Fruit fly (Drosophila melanogaster) whole organism, embryonic: ENCODE results near the gene CG5644.

Experiments used
- Antp ChIP-seq: fragments of 200-800 bp; sonication (Bioruptor generic); optimal IDR thresholded peaks from 3 replicates; lab custom pipeline; 2016; ENCODE audit warnings: missing biosample characterization, missing genetic modification characterization
- Atf6 ChIP-seq: fragments of 200-800 bp; sonication (Bioruptor generic); IDR thresholded peaks from 2 replicates; pipeline ENCODE4 v1.3.6; 2022; ENCODE audit warnings: missing biosample characterization, missing genetic modification characterization
- Bgb ChIP-seq: fragments of 200-800 bp; sonication (Bioruptor generic); IDR thresholded peaks from 2 replicates; pipeline ENCODE4 v1.3.6; 2022; ENCODE audit warnings: missing biosample characterization, missing genetic modification characterization; ENCODE audit not compliant: partially characterized antibody
- Bteb2 ChIP-seq: fragments of 200-800 bp; sonication (Bioruptor generic); optimal IDR thresholded peaks from 2 replicates; lab custom pipeline; 2016; ENCODE audit warnings: missing biosample characterization, missing genetic modification characterization
- CG10543 ChIP-seq: fragments of 200-800 bp; sonication (Bioruptor generic); optimal IDR thresholded peaks from 3 replicates; lab custom pipeline; 2017; ENCODE audit warnings: missing biosample characterization, mild to moderate bottlenecking, missing genetic modification characterization, moderate library complexity
- CG11696 ChIP-seq: fragments of 200-800 bp; sonication (Bioruptor generic); IDR thresholded peaks from 2 replicates; pipeline ENCODE4 v1.3.6; 2022; ENCODE audit warnings: missing biosample characterization, missing genetic modification characterization
- CG11723 ChIP-seq: fragments of 200-800 bp; sonication (Bioruptor generic); optimal IDR thresholded peaks from 2 replicates; lab custom pipeline; 2017; ENCODE audit warnings: missing biosample characterization, mild to moderate bottlenecking, missing genetic modification characterization
- CG15514 ChIP-seq: fragments of 200-800 bp; sonication (Bioruptor generic); optimal IDR thresholded peaks from 3 replicates; lab custom pipeline; 2017; ENCODE audit warnings: missing biosample characterization, missing genetic modification characterization, mild to moderate bottlenecking, moderate library complexity, missing genetic modification reagents
- CG1603 ChIP-seq: fragments of 200-800 bp; sonication (Bioruptor generic); optimal IDR thresholded peaks from 2 replicates; lab custom pipeline; 2019; ENCODE audit warnings: missing biosample characterization, mild to moderate bottlenecking, missing genetic modification characterization, moderate library complexity
- CG18011 ChIP-seq: fragments of 200-800 bp; sonication (Bioruptor generic); optimal IDR thresholded peaks from 2 replicates; lab custom pipeline; 2017; ENCODE audit warnings: missing biosample characterization, missing genetic modification characterization, mild to moderate bottlenecking, moderate library complexity, missing genotype
- CG2678 ChIP-seq: fragments of 200-800 bp; sonication (Bioruptor generic); optimal IDR thresholded peaks from 3 replicates; lab custom pipeline; 2019; ENCODE audit warnings: missing biosample characterization, mild to moderate bottlenecking, missing genetic modification characterization, moderate library complexity
- CG3163 ChIP-seq: fragments of 200-800 bp; sonication (Bioruptor generic); optimal IDR thresholded peaks from 3 replicates; lab custom pipeline; 2016; ENCODE audit warnings: missing biosample characterization, missing genetic modification characterization
- CG4360 ChIP-seq: fragments of 200-800 bp; sonication (Bioruptor generic); IDR thresholded peaks from 2 replicates; pipeline ENCODE4 v1.3.6; 2022; ENCODE audit warnings: missing biosample characterization, missing genetic modification characterization
- CG6791 ChIP-seq: fragments of 200-800 bp; sonication (Bioruptor generic); IDR thresholded peaks from 3 replicates; pipeline ENCODE4 v1.3.6; 2022; ENCODE audit warnings: missing biosample characterization, missing genetic modification characterization; ENCODE audit not compliant: partially characterized antibody
- CG9727 ChIP-seq: fragments of 200-800 bp; sonication (Bioruptor generic); optimal IDR thresholded peaks from 3 replicates; lab custom pipeline; 2017; ENCODE audit warnings: missing biosample characterization, mild to moderate bottlenecking, missing genetic modification characterization
- CrebB ChIP-seq: fragments of 200-800 bp; sonication (Bioruptor generic); optimal IDR thresholded peaks from 3 replicates; lab custom pipeline; 2018; ENCODE audit warnings: missing biosample characterization, mild to moderate bottlenecking, missing genetic modification characterization
- Deaf1 ChIP-seq: fragments of 200-800 bp; optimal IDR thresholded peaks from 3 replicates; lab custom pipeline; 2019; ENCODE audit warnings: missing biosample characterization, mild to moderate bottlenecking, missing genetic modification characterization, moderate library complexity
- Dref ChIP-seq: fragments of 200-800 bp; sonication (Bioruptor generic); IDR thresholded peaks from 2 replicates; pipeline ENCODE4 v1.3.6; 2022; ENCODE audit warnings: missing biosample characterization, missing genetic modification characterization
- HmgD ChIP-seq: fragments of 200-800 bp; sonication (Bioruptor generic); optimal IDR thresholded peaks from 3 replicates; lab custom pipeline; 2016; ENCODE audit warnings: missing biosample characterization, missing genetic modification characterization
- Hsf ChIP-seq: fragments of 200-800 bp; sonication (Bioruptor generic); optimal IDR thresholded peaks from 3 replicates; lab custom pipeline; 2016; ENCODE audit warnings: missing biosample characterization, missing genetic modification characterization
- Jarid2 ChIP-seq: fragments of 200-800 bp; sonication (Bioruptor generic); optimal IDR thresholded peaks from 3 replicates; lab custom pipeline; 2017; ENCODE audit warnings: mild to moderate bottlenecking, missing biosample characterization, missing genetic modification reagents, missing genetic modification characterization
- Med ChIP-seq: fragments of 200-800 bp; sonication (Bioruptor generic); peaks from one replicate; lab custom pipeline; 2016; ENCODE audit warnings: missing biosample characterization, missing genetic modification characterization, mild to moderate bottlenecking, inconsistent platforms, moderate library complexity
- Mes4 ChIP-seq: fragments of 200-800 bp; sonication (Bioruptor generic); optimal IDR thresholded peaks from 2 replicates; lab custom pipeline; 2016; ENCODE audit warnings: missing biosample characterization, missing genetic modification characterization
- Nf-YB ChIP-seq: fragments of 200-800 bp; sonication (Bioruptor generic); optimal IDR thresholded peaks from 3 replicates; lab custom pipeline; 2019; ENCODE audit warnings: missing biosample characterization, mild to moderate bottlenecking, missing genetic modification characterization, moderate library complexity
- Stat92E ChIP-seq, 3 experiments: fragments of >200 bp in 2 of 3; fragments of 200-800 bp in 1 of 3; sonication (Bioruptor generic) in 1 of 3; optimal IDR thresholded peaks; 2 replicates each; lab custom pipeline; 2017 to 2019; ENCODE audit warnings: missing biosample characterization in 3 of 3, missing genetic modification characterization in 3 of 3, mild to moderate bottlenecking in 1 of 3, moderate library complexity in 1 of 3
- ac ChIP-seq: fragments of 200-800 bp; sonication (Bioruptor generic); optimal IDR thresholded peaks from 3 replicates; lab custom pipeline; 2017; ENCODE audit warnings: missing biosample characterization, mild to moderate bottlenecking, missing genetic modification characterization
- bbx ChIP-seq: fragments of 200-800 bp; sonication (Bioruptor generic); IDR thresholded peaks from 2 replicates; pipeline ENCODE4 v1.3.6; 2022; ENCODE audit warnings: missing biosample characterization, missing genetic modification characterization; ENCODE audit not compliant: partially characterized antibody
- bcd ChIP-seq: fragments of 200-800 bp; sonication (Bioruptor generic); optimal IDR thresholded peaks from 2 replicates; lab custom pipeline; 2017; ENCODE audit warnings: missing biosample characterization, mild to moderate bottlenecking, missing genetic modification characterization
- cato ChIP-seq: fragments of 200-800 bp; sonication (Bioruptor generic); optimal IDR thresholded peaks from 2 replicates; lab custom pipeline; 2016; ENCODE audit warnings: missing biosample characterization, missing genetic modification characterization, borderline replicate concordance
- cg ChIP-seq: fragments of 200-800 bp; sonication (Bioruptor generic); optimal IDR thresholded peaks from 3 replicates; lab custom pipeline; 2019; ENCODE audit warnings: missing biosample characterization, mild to moderate bottlenecking, missing genetic modification characterization, moderate library complexity
- chinmo ChIP-seq: fragments of 200-800 bp; sonication (Bioruptor generic); IDR thresholded peaks from 4 replicates; pipeline ENCODE4 v1.3.6; 2022; ENCODE audit warnings: missing biosample characterization, missing genetic modification characterization; ENCODE audit not compliant: partially characterized antibody
- croc ChIP-seq: fragments of 200-800 bp; sonication (Bioruptor generic); conservative IDR thresholded peaks from 3 replicates; pipeline ENCODE4 v1.3.6; 2022; ENCODE audit warnings: missing biosample characterization, missing genetic modification characterization
- dm ChIP-seq: fragments of 200-800 bp; sonication (Bioruptor generic); optimal IDR thresholded peaks from 3 replicates; lab custom pipeline; 2016; ENCODE audit warnings: missing biosample characterization, missing genetic modification characterization
- ind ChIP-seq: fragments of 200-800 bp; sonication (Bioruptor generic); optimal IDR thresholded peaks from 3 replicates; lab custom pipeline; 2016; ENCODE audit warnings: missing biosample characterization, missing genetic modification characterization
- kah ChIP-seq: fragments of 200-800 bp; sonication (Bioruptor generic); optimal IDR thresholded peaks from 2 replicates; lab custom pipeline; 2018; ENCODE audit warnings: missing biosample characterization, mild to moderate bottlenecking, missing genetic modification characterization
- kni ChIP-seq: fragments of 200-800 bp; sonication (Bioruptor generic); optimal IDR thresholded peaks from 3 replicates; lab custom pipeline; 2017; ENCODE audit warnings: mild to moderate bottlenecking, missing biosample characterization, missing genetic modification reagents, missing genetic modification characterization
- nom ChIP-seq: fragments of 200-800 bp; sonication (Bioruptor generic); optimal IDR thresholded peaks from 2 replicates; lab custom pipeline; 2017; ENCODE audit warnings: missing biosample characterization, missing genetic modification characterization, mild to moderate bottlenecking, moderate library complexity, missing genetic modification reagents
- odd ChIP-seq: fragments of 200-800 bp; sonication (Bioruptor generic); optimal IDR thresholded peaks from 2 replicates; lab custom pipeline; 2017; ENCODE audit warnings: missing biosample characterization, mild to moderate bottlenecking, missing genetic modification characterization
- p53 ChIP-seq: fragments of 200-800 bp; sonication (Bioruptor generic); optimal IDR thresholded peaks from 2 replicates; lab custom pipeline; 2016; ENCODE audit warnings: missing biosample characterization, missing genetic modification characterization
- ranshi ChIP-seq: fragments of 200-800 bp; sonication (Bioruptor generic); IDR thresholded peaks from 2 replicates; pipeline ENCODE4 v1.3.6; 2022; ENCODE audit warnings: missing biosample characterization, missing genetic modification characterization
- salm ChIP-seq: fragments of 200-800 bp; sonication (Bioruptor generic); optimal IDR thresholded peaks from 2 replicates; lab custom pipeline; 2018; ENCODE audit warnings: missing biosample characterization, mild to moderate bottlenecking, missing genetic modification characterization
- seq ChIP-seq: fragments of 200-800 bp; sonication (Bioruptor generic); IDR thresholded peaks from 2 replicates; pipeline ENCODE4 v1.3.6; 2022; ENCODE audit warnings: missing biosample characterization, missing genetic modification characterization
- slou ChIP-seq: fragments of 200-800 bp; sonication (Bioruptor generic); optimal IDR thresholded peaks from 3 replicates; lab custom pipeline; 2016; ENCODE audit warnings: missing biosample characterization, missing genetic modification characterization
- stwl ChIP-seq: fragments of 200-800 bp; sonication (Bioruptor generic); optimal IDR thresholded peaks from 3 replicates; lab custom pipeline; 2018; ENCODE audit warnings: missing biosample characterization, mild to moderate bottlenecking, missing genetic modification characterization, moderate library complexity
- tap ChIP-seq: fragments of 200-800 bp; optimal IDR thresholded peaks from 3 replicates; lab custom pipeline; 2019; ENCODE audit warnings: missing biosample characterization, mild to moderate bottlenecking, missing genetic modification characterization, moderate library complexity
- toy ChIP-seq: fragments of 200-800 bp; sonication (Bioruptor generic); IDR thresholded peaks from 2 replicates; pipeline ENCODE4 v1.3.6; 2022; ENCODE audit warnings: missing biosample characterization, missing genetic modification characterization
- vnd ChIP-seq: fragments of 200-800 bp; sonication (Bioruptor generic); IDR thresholded peaks from 3 replicates; pipeline ENCODE4 v1.3.6; 2022; ENCODE audit warnings: missing biosample characterization, missing genetic modification characterization; ENCODE audit not compliant: partially characterized antibody
- wdn ChIP-seq: fragments of 200-800 bp; sonication (Bioruptor generic); IDR thresholded peaks from 2 replicates; pipeline ENCODE4 v1.3.6; 2022; ENCODE audit warnings: missing biosample characterization, missing genetic modification characterization

Gene CG5644

DNA sequence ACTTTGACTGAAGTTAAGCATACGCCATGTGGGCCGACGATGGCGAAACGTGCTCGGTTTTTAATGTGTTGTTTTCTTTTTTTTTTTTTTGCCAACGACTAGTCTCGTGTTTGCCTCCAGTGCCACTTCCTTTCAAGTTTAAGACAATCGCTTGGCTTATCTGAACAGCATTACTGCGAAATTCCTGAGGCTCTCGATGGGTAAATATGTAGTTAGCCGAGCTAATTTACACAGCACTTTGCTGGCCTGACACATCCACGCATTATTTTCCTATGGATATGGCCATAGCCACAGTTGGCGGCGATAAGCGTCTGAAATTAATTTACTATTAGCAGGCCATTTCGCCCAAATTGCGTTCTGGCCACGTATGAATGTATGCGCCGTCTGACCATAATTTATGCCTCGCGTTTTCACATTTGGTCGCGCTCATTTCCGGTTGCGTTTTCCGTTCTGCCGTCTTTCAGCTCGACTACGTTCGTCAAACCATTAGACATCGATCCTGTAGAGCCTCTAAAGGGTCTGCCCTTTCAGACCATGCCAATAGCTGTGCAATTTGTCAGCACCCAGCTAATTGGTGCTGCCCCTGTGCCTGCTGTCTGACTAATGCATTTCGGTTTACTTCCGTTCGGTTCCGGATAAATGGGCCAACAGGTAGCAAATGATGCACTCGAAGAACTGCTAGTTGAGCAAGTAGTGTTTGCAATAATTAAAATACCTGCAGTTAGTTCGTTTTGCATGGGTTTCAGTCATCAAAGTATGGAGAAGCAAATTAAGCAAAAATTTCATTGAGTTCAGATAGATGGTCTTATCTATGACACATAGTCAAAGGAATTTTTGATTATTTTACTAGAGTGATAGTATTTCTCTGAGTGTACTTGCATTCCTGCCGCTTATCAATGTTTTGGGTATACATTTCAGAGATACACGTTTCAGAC is 41.0 kb upstream of the CG5644 start (continued):
- TF ChIP-seq vnd (no peak), salm (tag; lab: Kevin White, UChicago) (no peak), Antp (GFP tag; lab: Kevin White, UChicago) (no peak), Stat92E (GFP tag; optimal IDR thresholded peaks at IDR 0.05; lab: Kevin White, UChicago) (no peak), CG11696 (GFP tag; lab: Robert Waterston, UW) (no peak), CG15514 (GFP tag; lab: Kevin White, UChicago) (no peak), CG10543 (GFP tag; lab: Kevin White, UChicago) (no peak), wdn (GFP tag; lab: Robert Waterston, UW) (no peak), CrebB (tag; lab: Kevin White, UChicago) (no peak), bbx (no peak), kni (GFP tag; lab: Kevin White, UChicago) (no peak), CG9727 (GFP tag; lab: Kevin White, UChicago) (no peak), Med (peak; percentile 67), Atf6 (GFP tag; lab: Robert Waterston, UW) (no peak; the same call in 1 of the 2 replicates), seq (GFP tag; lab: Robert Waterston, UW) (no peak), nom (GFP tag; lab: Kevin White, UChicago) (no peak), kah (no peak), CG2678 (tag; lab: Kevin White, UChicago) (peak; percentile 16), CG1603 (no peak), cato (no peak), Jarid2 (GFP tag; lab: Kevin White, UChicago) (no peak), ranshi (GFP tag; lab: Robert Waterston, UW) (no peak)
- TF ChIP-seq, all 482 proteins: peak for 36

dm6 chr3L:9019196-9019662 is 39.5 kb upstream of the CG5644 start, which contains the start of gene Doc2:
Doc2 (minus strand) TSS chr3L:9019246.
- no peak for TF ChIP-seq ind (GFP tag; lab: Kevin White, UChicago)
- TF ChIP-seq croc (GFP tag; lab: Robert Waterston, UW) = no peak
- no peak for TF ChIP-seq Bteb2 (GFP tag; lab: Kevin White, UChicago)
- TF ChIP-seq chinmo (GFP tag; lab: Robert Waterston, UW) = peak; percentile 71; the same call in 2 of the 4 replicates
- TF ChIP-seq CG18011 = no peak
- TF ChIP-seq odd (GFP tag; lab: Kevin White, UChicago) = no peak
- TF ChIP-seq cg (GFP tag; lab: Kevin White, UChicago) = peak; percentile 44
- no peak; the same call in 1 of the 2 replicates for TF ChIP-seq Bgb (GFP tag; lab: Robert Waterston, UW)
- no peak for TF ChIP-seq tap
- TF ChIP-seq CG11723 (GFP tag; lab: Kevin White, UChicago) = no peak
- no peak for TF ChIP-seq CG3163 (GFP tag; lab: Kevin White, UChicago)
- TF ChIP-seq CG4360 (GFP tag; lab: Robert Waterston, UW) = no peak
- no peak for TF ChIP-seq ac (GFP tag; lab: Kevin White, UChicago)
- peak; percentile 37 for TF ChIP-seq HmgD (GFP tag; lab: Kevin White, UChicago)
- no peak for TF ChIP-seq stwl
- peak; percentile 53 for TF ChIP-seq kah
- TF ChIP-seq dm (GFP tag; lab: Kevin White, UChicago) = no peak
- TF ChIP-seq CG6791 = peak; percentile 53; the same call in 1 of the 3 replicates
- TF ChIP-seq Dref = no peak
- TF ChIP-seq Deaf1 (tag; lab: Kevin White, UChicago) = peak; percentile 33
- no peak for TF ChIP-seq Hsf (GFP tag; lab: Kevin White, UChicago)
- peak; percentile 99 for TF ChIP-seq Nf-YB (GFP tag; lab: Kevin White, UChicago)
- no peak for TF ChIP-seq Mes4
- no peak for TF ChIP-seq toy (GFP tag; lab: Robert Waterston, UW)
- no peak for TF ChIP-seq p53 (GFP tag; lab: Kevin White, UChicago)
- no peak for TF ChIP-seq bcd
- TF ChIP-seq slou (GFP tag; lab: Kevin White, UChicago) = no peak
